Fruit fly (Drosophila melanogaster): ENCODE measurements around the gene CG32413.

DNA sequence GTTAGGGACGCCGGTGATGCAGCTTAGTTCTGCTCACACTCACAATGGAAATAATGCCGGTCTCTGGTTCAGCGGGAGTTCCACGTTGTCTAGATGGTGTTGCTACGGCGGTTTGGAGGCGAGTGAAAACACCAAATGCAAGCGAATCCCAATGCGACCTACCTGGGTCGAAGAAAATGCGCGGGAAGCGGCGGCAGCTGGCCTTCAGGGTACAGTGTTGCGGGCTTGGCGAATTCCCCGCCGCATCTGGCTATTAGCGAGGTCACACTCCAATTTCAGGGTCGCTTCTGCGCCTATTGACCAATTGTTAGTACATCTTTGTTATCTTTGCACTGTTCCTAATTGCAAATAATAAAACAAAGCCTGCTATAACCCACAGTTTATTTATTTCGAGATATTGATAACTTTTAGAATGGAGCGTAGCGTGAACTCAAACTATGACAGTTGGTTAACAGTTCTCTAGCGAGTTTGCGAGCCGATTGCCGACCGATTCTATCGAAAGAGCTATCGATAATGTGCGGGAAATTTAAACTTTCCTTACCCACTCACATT is 28.6 kb upstream of the CG32413 start, which contains the start of gene Rcc1:
- TF ChIP-seq sage (GFP tag; optimal IDR thresholded peaks at IDR 0.05) (no peak), psq (GFP tag; optimal IDR thresholded peaks at IDR 0.05) (no peak), fru (GFP tag; optimal IDR thresholded peaks at IDR 0.05) (no peak), pan (optimal IDR thresholded peaks at IDR 0.05) (no peak), h (GFP tag; optimal IDR thresholded peaks at IDR 0.05) (no peak), CG9705 (GFP tag; optimal IDR thresholded peaks at IDR 0.05) (no peak), sv (GFP tag; optimal IDR thresholded peaks at IDR 0.05) (no peak), dmrt93B (GFP tag; optimal IDR thresholded peaks at IDR 0.05) (no peak), br (GFP tag; optimal IDR thresholded peaks at IDR 0.05) (no peak), lola (GFP tag; optimal IDR thresholded peaks at IDR 0.05) (no peak)

Measured in whole organism, wandering third instar larva.